Worm (Caenorhabditis elegans) whole organism, L3 larva: ENCODE results near the gene EEED8.14.

Experiments
- ZK546.5 ChIP-seq: sonication (generic microtip); optimal IDR thresholded peaks from 2 replicates; lab custom pipeline; 2017; ENCODE audit warnings: missing biosample characterization, missing genetic modification characterization
- aly-2 ChIP-seq: fragments of 150-350 bp; optimal IDR thresholded peaks from 2 replicates; lab custom pipeline; 2014; ENCODE audit warnings: missing biosample characterization, missing genetic modification characterization
- ama-1 ChIP-seq: fragments of 150-350 bp; optimal IDR thresholded peaks from 2 replicates; lab custom pipeline; 2018
- ceh-16 ChIP-seq: sonication (generic microtip); optimal IDR thresholded peaks from 2 replicates; lab custom pipeline; 2017; ENCODE audit warnings: missing biosample characterization, missing genetic modification characterization
- ceh-28 ChIP-seq: fragments of 150-350 bp; optimal IDR thresholded peaks from 2 replicates; lab custom pipeline; 2014; ENCODE audit warnings: missing biosample characterization, missing genetic modification reagents, missing genetic modification characterization
- ceh-82 ChIP-seq: fragments of 150-350 bp; optimal IDR thresholded peaks from 2 replicates; lab custom pipeline; 2014; ENCODE audit warnings: missing biosample characterization, missing genetic modification characterization
- daf-12 ChIP-seq: fragments of 150-350 bp; optimal IDR thresholded peaks from 2 replicates; lab custom pipeline; 2014; ENCODE audit warnings: missing biosample characterization, missing genetic modification reagents, missing genetic modification characterization
- egl-27 ChIP-seq: sonication (generic microtip); optimal IDR thresholded peaks from 4 replicates; lab custom pipeline; 2017; ENCODE audit warnings: missing biosample characterization, missing genetic modification reagents, missing genetic modification characterization
- egl-5 ChIP-seq: fragments of 150-350 bp; optimal IDR thresholded peaks from 2 replicates; lab custom pipeline; 2017; ENCODE audit warnings: missing biosample characterization, missing genetic modification reagents, missing genetic modification characterization, inconsistent platforms
- elt-1 ChIP-seq: fragments of 150-350 bp; optimal IDR thresholded peaks from 2 replicates; lab custom pipeline; 2014; ENCODE audit warnings: missing biosample characterization, missing genetic modification characterization
- elt-3 ChIP-seq, 3 experiments: fragments of 150-350 bp in 1 of 3; sonication (generic microtip) in 2 of 3; optimal IDR thresholded peaks; 2 replicates in 2 of 3; 4 replicates in 1 of 3; lab custom pipeline; 2014 to 2017; ENCODE audit warnings: missing biosample characterization in 3 of 3, missing genetic modification characterization in 3 of 3
- eor-1 ChIP-seq, 2 experiments: fragments of 150-350 bp; optimal IDR thresholded peaks; 2 replicates each; lab custom pipeline; 2014 to 2018; ENCODE audit warnings: missing biosample characterization in 2 of 2, missing genetic modification characterization in 2 of 2
- fkh-10 ChIP-seq: sonication (generic microtip); optimal IDR thresholded peaks from 2 replicates; lab custom pipeline; 2017; ENCODE audit warnings: missing biosample characterization, missing genetic modification reagents, missing genetic modification characterization
- fkh-2 ChIP-seq: fragments of 150-350 bp; optimal IDR thresholded peaks from 2 replicates; lab custom pipeline; 2014; ENCODE audit warnings: missing biosample characterization, missing genetic modification reagents, missing genetic modification characterization
- fos-1 ChIP-seq: fragments of 150-350 bp; optimal IDR thresholded peaks from 2 replicates; lab custom pipeline; 2014; ENCODE audit warnings: missing biosample characterization, missing genetic modification characterization
- hmg-11 ChIP-seq: sonication (generic microtip); optimal IDR thresholded peaks from 2 replicates; lab custom pipeline; 2016; ENCODE audit warnings: missing genetic modification characterization, missing compliant biosample characterization
- jun-1 ChIP-seq: fragments of 150-350 bp; optimal IDR thresholded peaks from 2 replicates; lab custom pipeline; 2014; ENCODE audit warnings: missing biosample characterization, missing genetic modification reagents, missing genetic modification characterization
- lin-15B ChIP-seq: fragments of 150-350 bp; optimal IDR thresholded peaks from 2 replicates; lab custom pipeline; 2014; ENCODE audit warnings: missing biosample characterization, missing genetic modification characterization
- lin-39 ChIP-seq: fragments of 150-350 bp; optimal IDR thresholded peaks from 2 replicates; lab custom pipeline; 2018; ENCODE audit warnings: missing biosample characterization, missing genetic modification reagents, missing genetic modification characterization
- lsy-12 ChIP-seq: sonication (generic microtip); optimal IDR thresholded peaks from 2 replicates; lab custom pipeline; 2016; ENCODE audit warnings: mild to moderate bottlenecking, missing genetic modification characterization, missing compliant biosample characterization
- mml-1 ChIP-seq: fragments of 150-350 bp; sonication (generic microtip); optimal IDR thresholded peaks from 3 replicates; lab custom pipeline; 2014; ENCODE audit warnings: missing biosample characterization, missing genetic modification characterization
- nfya-1 ChIP-seq: sonication (generic microtip); optimal IDR thresholded peaks from 2 replicates; lab custom pipeline; 2017; ENCODE audit warnings: missing genetic modification characterization, mild to moderate bottlenecking, missing compliant biosample characterization, antibody characterized with exemption, moderate library complexity; ENCODE audit not compliant: insufficient read depth
- nhr-11 ChIP-seq: fragments of 150-350 bp; optimal IDR thresholded peaks from 2 replicates; lab custom pipeline; 2014; ENCODE audit warnings: missing biosample characterization, missing genetic modification characterization
- nhr-12 ChIP-seq: fragments of 150-350 bp; optimal IDR thresholded peaks from 2 replicates; lab custom pipeline; 2014; ENCODE audit warnings: missing biosample characterization, missing genetic modification characterization
- nhr-23 ChIP-seq: fragments of 150-350 bp; optimal IDR thresholded peaks from 2 replicates; lab custom pipeline; 2014; ENCODE audit warnings: missing biosample characterization, missing genetic modification reagents, missing genetic modification characterization
- nhr-237 ChIP-seq: fragments of 150-350 bp; optimal IDR thresholded peaks from 2 replicates; lab custom pipeline; 2014; ENCODE audit warnings: missing biosample characterization, missing genetic modification characterization
- nhr-25 ChIP-seq: sonication (generic microtip); optimal IDR thresholded peaks from 2 replicates; lab custom pipeline; 2017; ENCODE audit warnings: missing biosample characterization, missing genetic modification characterization
- nhr-28 ChIP-seq: fragments of 150-350 bp; optimal IDR thresholded peaks from 2 replicates; lab custom pipeline; 2014; ENCODE audit warnings: missing biosample characterization, missing genetic modification characterization
- nhr-43 ChIP-seq: sonication (generic microtip); optimal IDR thresholded peaks from 2 replicates; lab custom pipeline; 2016; ENCODE audit warnings: mild to moderate bottlenecking, missing genetic modification characterization, missing compliant biosample characterization; ENCODE audit not compliant: poor library complexity, severe bottlenecking
- nhr-67 ChIP-seq: fragments of 150-350 bp; optimal IDR thresholded peaks from 2 replicates; lab custom pipeline; 2014; ENCODE audit warnings: missing biosample characterization, missing genetic modification characterization
- nhr-76 ChIP-seq: fragments of 150-350 bp; sonication (generic microtip); optimal IDR thresholded peaks from 5 replicates; lab custom pipeline; 2014; ENCODE audit warnings: missing biosample characterization, missing genetic modification characterization
- nhr-77 ChIP-seq: fragments of 150-350 bp; optimal IDR thresholded peaks from 2 replicates; lab custom pipeline; 2014; ENCODE audit warnings: missing biosample characterization, missing genetic modification characterization
- pha-4 ChIP-seq: fragments of 150-350 bp; optimal IDR thresholded peaks from 2 replicates; lab custom pipeline; 2014; ENCODE audit warnings: missing biosample characterization, missing genetic modification reagents, missing genetic modification characterization
- pqm-1 ChIP-seq: fragments of 150-350 bp; optimal IDR thresholded peaks from 2 replicates; lab custom pipeline; 2017; ENCODE audit warnings: missing biosample characterization, missing genetic modification characterization, inconsistent platforms
- sea-2 ChIP-seq: fragments of 150-350 bp; sonication (generic microtip); optimal IDR thresholded peaks from 4 replicates; lab custom pipeline; 2014; ENCODE audit warnings: missing biosample characterization, missing genetic modification reagents, missing genetic modification characterization
- skn-1 ChIP-seq: fragments of 150-350 bp; optimal IDR thresholded peaks from 2 replicates; lab custom pipeline; 2014; ENCODE audit warnings: missing biosample characterization, missing genetic modification characterization
- snpc-4 ChIP-seq: fragments of 150-350 bp; optimal IDR thresholded peaks from 2 replicates; lab custom pipeline; 2014; ENCODE audit warnings: missing biosample characterization, missing genetic modification characterization
- tbx-2 ChIP-seq: sonication (generic microtip); optimal IDR thresholded peaks from 2 replicates; lab custom pipeline; 2016; ENCODE audit warnings: mild to moderate bottlenecking, missing genetic modification characterization, missing compliant biosample characterization
- unc-62 ChIP-seq: fragments of 150-350 bp; sonication (generic microtip); optimal IDR thresholded peaks from 4 replicates; lab custom pipeline; 2014; ENCODE audit warnings: missing biosample characterization, missing genetic modification reagents, missing genetic modification characterization
- ztf-11 ChIP-seq: fragments of 150-350 bp; optimal IDR thresholded peaks from 2 replicates; lab custom pipeline; 2014; ENCODE audit warnings: missing biosample characterization, missing genetic modification characterization
- ztf-4 ChIP-seq: fragments of 150-350 bp; optimal IDR thresholded peaks from 2 replicates; lab custom pipeline; 2014; ENCODE audit warnings: missing biosample characterization, missing genetic modification characterization

Gene EEED8.14

DNA sequence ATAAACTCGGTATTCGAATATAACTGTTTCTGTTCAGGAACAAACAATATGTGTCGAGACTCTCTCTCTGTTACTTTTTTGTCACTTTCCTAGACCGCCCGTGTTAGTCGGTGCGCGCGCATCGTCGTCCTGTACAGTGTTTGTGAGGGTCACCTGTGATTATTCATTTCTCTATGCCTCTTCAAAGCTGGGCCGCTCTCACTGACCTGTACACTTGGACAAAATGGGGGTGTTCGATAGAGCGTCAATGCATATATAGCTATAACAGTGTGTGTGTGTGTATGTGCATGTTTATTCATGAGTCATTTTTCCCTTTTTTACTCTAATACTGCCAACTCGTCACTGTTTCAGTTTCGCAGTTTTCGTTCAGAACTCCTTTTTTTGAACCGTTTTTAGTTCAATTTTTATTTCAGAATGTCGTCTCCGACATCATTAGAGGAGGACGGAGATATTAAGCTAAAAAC lies 34.2 kb downstream of the EEED8.14 start, which contains the start of gene pkc-3 (continued):
- TF ChIP-seq nhr-67 (tag; lab: Kevin White, UChicago): no peak
- peak; percentile 75 for TF ChIP-seq lin-15B (tag; lab: Kevin White, UChicago)
- TF ChIP-seq nhr-76: no peak
- no peak for TF ChIP-seq eor-1 (tag; optimal IDR thresholded peaks at IDR 0.05; lab: Kevin White, UChicago)
- no peak for TF ChIP-seq egl-5
- no peak for TF ChIP-seq nhr-28 (tag; lab: Kevin White, UChicago)
- peak; percentile 26 for TF ChIP-seq ztf-4
- TF ChIP-seq nhr-12 (tag; lab: Kevin White, UChicago): no peak
- TF ChIP-seq elt-1 (tag; lab: Kevin White, UChicago): no peak
- TF ChIP-seq pha-4: peak; percentile 94
- no peak for TF ChIP-seq sea-2 (GFP tag; lab: Kevin White, UChicago)
- TF ChIP-seq lsy-12 (tag; lab: Kevin White, UChicago): no peak
- TF ChIP-seq ceh-28: peak; percentile 37
- TF ChIP-seq daf-12 (tag; lab: Kevin White, UChicago): no peak
- peak; percentile 51 for TF ChIP-seq nhr-43
- peak; percentile 18 for TF ChIP-seq snpc-4 (tag; lab: Kevin White, UChicago)
- peak; percentile 98 for TF ChIP-seq nhr-25
- TF ChIP-seq egl-27: no peak
- no peak for TF ChIP-seq fkh-2
- no peak for TF ChIP-seq fkh-10 (GFP tag; lab: Kevin White, UChicago)
- TF ChIP-seq ztf-11 (tag; lab: Kevin White, UChicago): no peak
- no peak for TF ChIP-seq nhr-77
- no peak for TF ChIP-seq unc-62
- TF ChIP-seq fos-1 (tag; lab: Kevin White, UChicago): peak; percentile 80
- TF ChIP-seq ceh-82 (tag; lab: Kevin White, UChicago): no peak
- TF ChIP-seq, all 47 proteins: peak for 18

DNA sequence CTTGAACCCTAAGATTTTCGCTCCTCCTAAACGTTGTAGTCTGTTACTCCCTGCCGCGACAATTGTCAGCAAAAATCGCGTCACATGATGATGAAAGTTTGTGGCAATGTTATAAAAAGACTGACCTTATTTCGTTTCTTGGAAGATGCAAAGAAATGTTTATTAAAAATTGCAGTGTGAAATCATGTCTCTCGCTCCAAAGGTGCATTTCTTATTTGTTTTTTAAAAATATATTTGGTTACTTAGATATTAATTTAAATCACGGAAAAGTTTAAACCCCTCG lies 35.7 kb downstream of the EEED8.14 start:
- TF ChIP-seq pqm-1 (tag; lab: Kevin White, UChicago): no peak
- TF ChIP-seq fos-1 (tag; lab: Kevin White, UChicago): no peak
- no peak for TF ChIP-seq aly-2 (tag; lab: Kevin White, UChicago)
- peak; percentile 9 for TF ChIP-seq nhr-23 (tag; lab: Kevin White, UChicago)
- no peak for TF ChIP-seq mml-1 (tag; lab: Kevin White, UChicago)
- TF ChIP-seq nhr-25: peak; percentile 68
- TF ChIP-seq elt-1 (tag; lab: Kevin White, UChicago): no peak
- no peak for TF ChIP-seq ceh-28
- peak; percentile 5 for TF ChIP-seq nhr-43
- TF ChIP-seq ztf-11 (tag; lab: Kevin White, UChicago): no peak
- no peak for TF ChIP-seq egl-27
- TF ChIP-seq ceh-16: no peak
- no peak for TF ChIP-seq hmg-11 (tag; lab: Kevin White, UChicago)
- no peak for TF ChIP-seq eor-1 (tag; optimal IDR thresholded peaks at IDR 0.05; lab: Kevin White, UChicago)
- TF ChIP-seq nhr-67 (tag; lab: Kevin White, UChicago): no peak
- no peak for TF ChIP-seq unc-62
- TF ChIP-seq nhr-77: no peak
- TF ChIP-seq lin-39 (tag; lab: Kevin White, UChicago): no peak
- TF ChIP-seq egl-5: no peak
- no peak for TF ChIP-seq nhr-11
- TF ChIP-seq daf-12 (tag; lab: Kevin White, UChicago): no peak
- TF ChIP-seq ama-1: no peak
- TF ChIP-seq jun-1: no peak
- TF ChIP-seq nhr-76: no peak
- no peak for TF ChIP-seq lin-15B (tag; lab: Kevin White, UChicago)
- no peak for TF ChIP-seq nhr-237
- TF ChIP-seq pha-4: no peak
- TF ChIP-seq skn-1: peak; percentile 82
- no peak for TF ChIP-seq ZK546.5 (tag; lab: Kevin White, UChicago)
- no peak for TF ChIP-seq nfya-1 (tag; lab: Kevin White, UChicago)
- no peak for TF ChIP-seq ceh-82 (tag; lab: Kevin White, UChicago)
- TF ChIP-seq snpc-4 (tag; lab: Kevin White, UChicago): no peak
- TF ChIP-seq tbx-2 (tag; lab: Kevin White, UChicago): no peak
- TF ChIP-seq fkh-2: no peak
- TF ChIP-seq elt-3 (tag; optimal IDR thresholded peaks at IDR 0.05; lab: Kevin White, UChicago): no peak
- TF ChIP-seq nhr-12 (tag; lab: Kevin White, UChicago): no peak
